Worm (Caenorhabditis elegans) whole organism, L4 larva: ENCODE data around the gene F54H12.4.

Source experiments
- F10B5.3 ChIP-seq: sonication (generic microtip); optimal IDR thresholded peaks from 2 replicates; lab custom pipeline; 2016; ENCODE audit warnings: mild to moderate bottlenecking, missing genetic modification characterization, missing compliant biosample characterization
- F44E2.7 ChIP-seq: fragments of 200-800 bp; sonication (Bioruptor generic); IDR thresholded peaks from 2 replicates; pipeline ENCODE4 v2.1.2; 2022; ENCODE audit warnings: missing genetic modification characterization, missing compliant biosample characterization
- T26A8.4 ChIP-seq: fragments of 200-800 bp; sonication (Bioruptor generic); IDR thresholded peaks from 2 replicates; pipeline ENCODE4 v1.3.6; 2022; ENCODE audit warnings: missing genetic modification characterization, missing compliant biosample characterization
- Y75B8A.6 ChIP-seq: fragments of 200-800 bp; sonication (Bioruptor generic); IDR thresholded peaks from 2 replicates; pipeline ENCODE4 v1.3.6; 2022; ENCODE audit warnings: missing genetic modification reagents, missing genetic modification characterization, missing compliant biosample characterization
- ZK337.2 ChIP-seq: fragments of 200-800 bp; sonication (Bioruptor generic); IDR thresholded peaks from 2 replicates; pipeline ENCODE4 v1.3.6; 2022; ENCODE audit warnings: missing genetic modification reagents, missing genetic modification characterization, missing compliant biosample characterization
- ZK546.5 ChIP-seq, 2 experiments: sonication (generic microtip); optimal IDR thresholded peaks; 2 replicates each; lab custom pipeline; 2017; ENCODE audit warnings: missing biosample characterization in 2 of 2, missing genetic modification characterization in 2 of 2
- aha-1 ChIP-seq: fragments of 150-350 bp; peaks from one replicate; lab custom pipeline; 2014; ENCODE audit warnings: missing biosample characterization, missing genetic modification characterization
- aly-2 ChIP-seq: sonication (generic microtip); optimal IDR thresholded peaks from 2 replicates; lab custom pipeline; 2018; ENCODE audit warnings: missing biosample characterization, missing genetic modification characterization
- attf-4 ChIP-seq: sonication (generic microtip); optimal IDR thresholded peaks from 3 replicates; lab custom pipeline; 2017; ENCODE audit warnings: missing biosample characterization, missing genetic modification characterization
- ceh-20 ChIP-seq: fragments of 200-800 bp; sonication (Bioruptor generic); IDR thresholded peaks from 2 replicates; pipeline ENCODE4 v1.3.6; 2022; ENCODE audit warnings: missing genetic modification reagents, missing genetic modification characterization, missing compliant biosample characterization
- ceh-32 ChIP-seq: sonication (generic microtip); optimal IDR thresholded peaks from 2 replicates; lab custom pipeline; 2016; ENCODE audit warnings: mild to moderate bottlenecking, missing genetic modification characterization, missing compliant biosample characterization; ENCODE audit not compliant: poor library complexity
- ceh-44 ChIP-seq: fragments of 200-800 bp; sonication (Bioruptor generic); IDR thresholded peaks from 2 replicates; pipeline ENCODE4 v1.3.6; 2022; ENCODE audit warnings: missing genetic modification reagents, missing genetic modification characterization, missing compliant biosample characterization
- ces-1 ChIP-seq: fragments of 150-350 bp; sonication (generic microtip); optimal IDR thresholded peaks from 4 replicates; lab custom pipeline; 2014; ENCODE audit warnings: missing biosample characterization, missing genetic modification reagents, missing genetic modification characterization
- daf-16 ChIP-seq, 3 experiments: sonication (generic microtip); optimal IDR thresholded peaks; 2 replicates each; lab custom pipeline; 2016 to 2017; ENCODE audit warnings: missing genetic modification characterization in 3 of 3, missing genetic modification reagents in 3 of 3, mild to moderate bottlenecking in 2 of 3, missing compliant biosample characterization in 2 of 3, missing biosample characterization in 1 of 3, moderate library complexity in 1 of 3
- daf-19 ChIP-seq: fragments of 200-800 bp; sonication (Bioruptor generic); conservative IDR thresholded peaks from 2 replicates; pipeline ENCODE4 v1.3.6; 2022; ENCODE audit warnings: missing genetic modification characterization, missing compliant biosample characterization
- daf-8 ChIP-seq: fragments of 200-800 bp; sonication (Bioruptor generic); IDR thresholded peaks from 2 replicates; pipeline ENCODE4 v1.3.6; 2022; ENCODE audit warnings: missing genetic modification characterization, missing compliant biosample characterization
- dmd-8 ChIP-seq: fragments of 200-800 bp; sonication (Bioruptor generic); IDR thresholded peaks from 2 replicates; pipeline ENCODE4 v1.3.6; 2022; ENCODE audit warnings: missing genetic modification characterization, missing compliant biosample characterization
- dpl-1 ChIP-seq: fragments of 150-350 bp; optimal IDR thresholded peaks from 2 replicates; lab custom pipeline; 2014; ENCODE audit warnings: missing biosample characterization, missing genetic modification reagents, missing genetic modification characterization
- dve-1 ChIP-seq: sonication (generic microtip); optimal IDR thresholded peaks from 2 replicates; lab custom pipeline; 2017; ENCODE audit warnings: antibody characterized with exemption, mild to moderate bottlenecking, missing genetic modification characterization, missing compliant biosample characterization; ENCODE audit not compliant: insufficient read depth
- egl-27 ChIP-seq: sonication (generic microtip); optimal IDR thresholded peaks from 3 replicates; lab custom pipeline; 2017; ENCODE audit warnings: missing biosample characterization, missing genetic modification reagents, missing genetic modification characterization
- hlh-30 ChIP-seq: sonication (generic microtip); optimal IDR thresholded peaks from 2 replicates; lab custom pipeline; 2017; ENCODE audit warnings: antibody characterized with exemption, mild to moderate bottlenecking, missing genetic modification characterization, missing compliant biosample characterization; ENCODE audit not compliant: insufficient read depth
- hmg-1.1 ChIP-seq: fragments of 200-800 bp; sonication (Bioruptor generic); IDR thresholded peaks from 2 replicates; pipeline ENCODE4 v1.3.6; 2022; ENCODE audit warnings: missing genetic modification reagents, missing genetic modification characterization, missing compliant biosample characterization
- jun-1 ChIP-seq: fragments of 150-350 bp; optimal IDR thresholded peaks from 2 replicates; lab custom pipeline; 2014; ENCODE audit warnings: missing biosample characterization, missing genetic modification reagents, missing genetic modification characterization
- lin-1 ChIP-seq: fragments of 200-800 bp; sonication (Bioruptor generic); IDR thresholded peaks from 2 replicates; pipeline ENCODE4 v1.3.6; 2022; ENCODE audit warnings: missing genetic modification reagents, missing genetic modification characterization, missing compliant biosample characterization
- lin-13 ChIP-seq: fragments of 150-350 bp; optimal IDR thresholded peaks from 2 replicates; lab custom pipeline; 2014; ENCODE audit warnings: missing biosample characterization, missing genetic modification reagents, missing genetic modification characterization
- lin-38 ChIP-seq: fragments of 200-800 bp; sonication (Bioruptor generic); IDR thresholded peaks from 2 replicates; pipeline ENCODE4 v1.3.6; 2022; ENCODE audit warnings: missing genetic modification reagents, missing genetic modification characterization, missing compliant biosample characterization
- madf-5 ChIP-seq, 2 experiments: fragments of 200-800 bp; sonication (Bioruptor generic); IDR thresholded peaks; 2 replicates each; pipeline ENCODE4 v1.3.6; 2022; ENCODE audit warnings: missing compliant biosample characterization in 2 of 2, missing genetic modification characterization in 2 of 2
- madf-9 ChIP-seq: fragments of 200-800 bp; sonication (Bioruptor generic); conservative IDR thresholded peaks from 2 replicates; pipeline ENCODE4 v1.3.6; 2022; ENCODE audit warnings: missing genetic modification reagents, missing genetic modification characterization, missing compliant biosample characterization
- mes-2 ChIP-seq: sonication (generic microtip); optimal IDR thresholded peaks from 2 replicates; lab custom pipeline; 2016; ENCODE audit warnings: missing genotype, mild to moderate bottlenecking, missing genetic modification characterization, missing compliant biosample characterization; ENCODE audit not compliant: poor library complexity, severe bottlenecking
- mxl-3 ChIP-seq: fragments of 200-800 bp; sonication (Bioruptor generic); optimal IDR thresholded peaks from 2 replicates; lab custom pipeline; 2018; ENCODE audit warnings: mild to moderate bottlenecking, missing genetic modification characterization, missing compliant biosample characterization
- nhr-102 ChIP-seq: sonication (generic microtip); optimal IDR thresholded peaks from 2 replicates; lab custom pipeline; 2016; ENCODE audit warnings: mild to moderate bottlenecking, missing genetic modification characterization, moderate library complexity, missing compliant biosample characterization
- nhr-42 ChIP-seq: fragments of 200-800 bp; sonication (Bioruptor generic); IDR thresholded peaks from 2 replicates; pipeline ENCODE4 v1.3.6; 2022; ENCODE audit warnings: missing genetic modification characterization, missing compliant biosample characterization
- pha-4 ChIP-seq, 2 experiments: fragments of 150-350 bp in 1 of 2; fragments of 200-800 bp in 1 of 2; sonication (Bioruptor generic) in 1 of 2; IDR thresholded peaks in 1 of 2; optimal IDR thresholded peaks in 1 of 2; 2 replicates each; pipeline versions ENCODE4 v1.3.6 to Lab custom; 2014 to 2022; ENCODE audit warnings: missing genetic modification characterization in 2 of 2, missing genetic modification reagents in 2 of 2, missing biosample characterization in 1 of 2, missing compliant biosample characterization in 1 of 2
- pqm-1 ChIP-seq: sonication (generic microtip); optimal IDR thresholded peaks from 2 replicates; lab custom pipeline; 2017; ENCODE audit warnings: missing biosample characterization, missing genetic modification characterization
- skn-1 ChIP-seq: fragments of 150-350 bp; optimal IDR thresholded peaks from 2 replicates; lab custom pipeline; 2014; ENCODE audit warnings: missing biosample characterization, missing genetic modification characterization
- spr-1 ChIP-seq: sonication (generic microtip); optimal IDR thresholded peaks from 2 replicates; lab custom pipeline; 2016; ENCODE audit warnings: mild to moderate bottlenecking, missing genetic modification characterization, missing compliant biosample characterization
- vab-7 ChIP-seq: fragments of 200-800 bp; sonication (Bioruptor generic); IDR thresholded peaks from 2 replicates; pipeline ENCODE4 v1.3.6; 2022; ENCODE audit warnings: missing genetic modification reagents, missing genetic modification characterization, missing compliant biosample characterization
- zip-2 ChIP-seq: fragments of 150-350 bp; optimal IDR thresholded peaks from 2 replicates; lab custom pipeline; 2014; ENCODE audit warnings: missing biosample characterization, missing genetic modification characterization
- ztf-7 ChIP-seq: fragments of 150-350 bp; optimal IDR thresholded peaks from 2 replicates; lab custom pipeline; 2014; ENCODE audit warnings: missing biosample characterization, missing genetic modification characterization

Gene F54H12.4

ce11 chrIII:7928549-7929129 lies 33.9 kb downstream of the F54H12.4 start, which contains the start of the genes C29E4.13 and npp-15 (continued):
- TF ChIP-seq madf-9 (GFP tag; lab: Robert Waterston, UW) = no peak
- TF ChIP-seq aly-2 (tag; lab: Kevin White, UChicago) = no peak
- no peak for TF ChIP-seq ces-1 (GFP tag; lab: Kevin White, UChicago)
- TF ChIP-seq ceh-20 (GFP tag; lab: Robert Waterston, UW) = no peak
- TF ChIP-seq lin-13 (GFP tag; lab: Kevin White, UChicago) = no peak
- no peak for TF ChIP-seq Y75B8A.6 (GFP tag; lab: Robert Waterston, UW)
- no peak for TF ChIP-seq spr-1 (tag; lab: Kevin White, UChicago)
- no peak for TF ChIP-seq hmg-1.1 (GFP tag; lab: Robert Waterston, UW)
- peak; percentile 81 for TF ChIP-seq dpl-1 (GFP tag; lab: Kevin White, UChicago)
- TF ChIP-seq hlh-30 (tag; lab: Kevin White, UChicago) = peak; percentile 12
- no peak for TF ChIP-seq zip-2 (tag; lab: Kevin White, UChicago)
- no peak for TF ChIP-seq ZK546.5 (tag; optimal IDR thresholded peaks at IDR 0.05; lab: Kevin White, UChicago)
- no peak for TF ChIP-seq ztf-7 (tag; lab: Kevin White, UChicago)
- TF ChIP-seq lin-38 (GFP tag; lab: Robert Waterston, UW) = peak; percentile 33; the same call in 1 of the 2 replicates
- no peak for TF ChIP-seq madf-5 (GFP tag; IDR thresholded peaks at IDR 0.05; lab: Robert Waterston, UW)
- TF ChIP-seq jun-1 = no peak
- TF ChIP-seq dve-1 (tag; lab: Kevin White, UChicago) = peak; percentile 28
- TF ChIP-seq pha-4 (GFP tag; IDR thresholded peaks at IDR 0.05; lab: Robert Waterston, UW) = no peak
- no peak for TF ChIP-seq pha-4 (tag; optimal IDR thresholded peaks at IDR 0.05; lab: Kevin White, UChicago)
- no peak for TF ChIP-seq mxl-3 (GFP tag; lab: Kevin White, UChicago)
- no peak for TF ChIP-seq daf-19 (GFP tag; lab: Robert Waterston, UW)
- TF ChIP-seq daf-16 (GFP tag; optimal IDR thresholded peaks at IDR 0.05; lab: Kevin White, UChicago) = no peak
- peak; percentile 37 for TF ChIP-seq daf-16 (tag; optimal IDR thresholded peaks at IDR 0.05; lab: Kevin White, UChicago)
- no peak for TF ChIP-seq egl-27
- TF ChIP-seq daf-8 (GFP tag; lab: Robert Waterston, UW) = no peak
- TF ChIP-seq ceh-32 (tag; lab: Kevin White, UChicago) = no peak
- TF ChIP-seq lin-1 (GFP tag; lab: Robert Waterston, UW) = no peak
- no peak for TF ChIP-seq vab-7 (GFP tag; lab: Robert Waterston, UW)
- TF ChIP-seq nhr-102 = no peak
- no peak for TF ChIP-seq ZK337.2 (GFP tag; lab: Robert Waterston, UW)
- TF ChIP-seq F10B5.3 (tag; lab: Kevin White, UChicago) = no peak

ce11 chrIII:7925968-7926367 lies 36.6 kb downstream of the F54H12.4 start:
- TF ChIP-seq skn-1 (tag; lab: Kevin White, UChicago) = no peak
- no peak for TF ChIP-seq F44E2.7 (GFP tag; lab: Robert Waterston, UW)
- TF ChIP-seq aly-2 (tag; lab: Kevin White, UChicago) = no peak
- peak; percentile 7 for TF ChIP-seq mes-2
- no peak for TF ChIP-seq daf-16 (GFP tag; optimal IDR thresholded peaks at IDR 0.05; lab: Kevin White, UChicago)
- no peak for TF ChIP-seq daf-16 (tag; optimal IDR thresholded peaks at IDR 0.05; lab: Kevin White, UChicago)
- TF ChIP-seq hmg-1.1 (GFP tag; lab: Robert Waterston, UW) = no peak
- no peak for TF ChIP-seq attf-4 (tag; lab: Kevin White, UChicago)
- no peak for TF ChIP-seq dmd-8 (GFP tag; lab: Robert Waterston, UW)
- TF ChIP-seq nhr-42 = no peak
- no peak for TF ChIP-seq pqm-1 (tag; lab: Kevin White, UChicago)
- no peak for TF ChIP-seq T26A8.4 (GFP tag; lab: Robert Waterston, UW)
- no peak for TF ChIP-seq egl-27
- peak; percentile 70 for TF ChIP-seq aha-1 (tag; lab: Kevin White, UChicago)
- TF ChIP-seq ceh-44 (GFP tag; lab: Robert Waterston, UW) = no peak
